Worm (Caenorhabditis elegans) whole organism, mixed stage, embryonic: ENCODE data around the gene W08F4.10.

Experiments used
- elt-3 ChIP-seq: fragments of 150-350 bp; optimal IDR thresholded peaks from 2 replicates; lab custom pipeline; 2014; ENCODE audit warnings: missing biosample characterization, missing genetic modification characterization
- lin-13 ChIP-seq: fragments of 150-350 bp; optimal IDR thresholded peaks from 2 replicates; lab custom pipeline; 2014; ENCODE audit warnings: missing biosample characterization, missing genetic modification characterization
- nhr-12 ChIP-seq: fragments of 150-350 bp; optimal IDR thresholded peaks from 2 replicates; lab custom pipeline; 2014; ENCODE audit warnings: missing biosample characterization, missing genetic modification characterization
- nhr-2 ChIP-seq: fragments of 150-350 bp; optimal IDR thresholded peaks from 2 replicates; lab custom pipeline; 2014; ENCODE audit warnings: missing biosample characterization, missing genetic modification characterization
- nhr-237 ChIP-seq: fragments of 150-350 bp; optimal IDR thresholded peaks from 2 replicates; lab custom pipeline; 2014; ENCODE audit warnings: missing biosample characterization, missing genetic modification characterization
- pha-4 ChIP-seq: fragments of 150-350 bp; optimal IDR thresholded peaks from 2 replicates; lab custom pipeline; 2018; ENCODE audit warnings: missing biosample characterization, missing genetic modification reagents, missing genetic modification characterization
- snpc-4 ChIP-seq: fragments of 150-350 bp; optimal IDR thresholded peaks from 2 replicates; lab custom pipeline; 2014; ENCODE audit warnings: missing biosample characterization, missing genetic modification characterization
- sptf-1 ChIP-seq: sonication (generic microtip); optimal IDR thresholded peaks from 2 replicates; lab custom pipeline; 2017; ENCODE audit warnings: mild to moderate bottlenecking, missing genetic modification characterization, moderate library complexity, missing compliant biosample characterization
- unc-62 ChIP-seq: fragments of 150-350 bp; optimal IDR thresholded peaks from 2 replicates; lab custom pipeline; 2014; ENCODE audit warnings: missing biosample characterization, missing genetic modification reagents, missing genetic modification characterization
- ztf-11 ChIP-seq: fragments of 150-350 bp; optimal IDR thresholded peaks from 2 replicates; lab custom pipeline; 2014; ENCODE audit warnings: missing biosample characterization, missing genetic modification characterization

- TF ChIP-seq elt-3 (tag; lab: Kevin White, UChicago) = no peak
- TF ChIP-seq unc-62 (GFP tag; lab: Kevin White, UChicago) = no peak
- TF ChIP-seq lin-13 (tag; lab: Kevin White, UChicago) = no peak
- no peak for TF ChIP-seq snpc-4 (tag; lab: Kevin White, UChicago)
- TF ChIP-seq nhr-2 (tag; lab: Kevin White, UChicago) = no peak
- no peak for TF ChIP-seq nhr-12 (tag; lab: Kevin White, UChicago)
- no peak for TF ChIP-seq pha-4 (tag; lab: Kevin White, UChicago)
- TF ChIP-seq sptf-1 (tag; lab: Kevin White, UChicago) = no peak
- TF ChIP-seq ztf-11 = no peak
- no peak for TF ChIP-seq nhr-237 (tag; lab: Kevin White, UChicago)
Observed at ce11 chrII:580189-580643, 10.8 kb downstream of the W08F4.10 start, which contains the start of the genes cdc-37 and W08F4.3.
